Comparison of ENCODE assay signal across 6 worm cellular contexts in the genomic region with DNA sequence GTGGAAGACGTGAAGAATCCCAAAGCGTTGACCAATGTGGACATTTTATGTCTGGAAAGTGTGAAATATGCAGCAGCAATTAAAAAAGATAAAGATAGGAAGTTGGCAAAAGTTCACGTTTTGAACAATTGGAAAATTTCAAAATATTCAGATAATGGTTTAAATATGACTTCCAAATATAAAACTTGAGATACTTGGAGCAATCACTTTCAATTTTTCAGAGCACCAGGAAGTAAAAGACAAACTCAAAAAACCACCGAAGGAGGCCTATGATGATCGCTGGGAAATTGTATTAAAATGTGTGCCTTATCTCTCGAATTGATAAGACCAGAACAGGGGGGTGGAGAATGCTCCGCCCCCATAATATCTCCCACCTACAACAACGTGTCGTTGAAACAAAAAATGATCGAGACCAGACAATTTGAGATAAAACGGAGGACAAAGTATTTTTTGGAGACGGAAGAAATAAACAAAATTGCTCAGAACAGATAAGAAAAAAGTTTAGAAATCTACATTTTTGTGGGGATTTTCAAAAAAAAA.
TF ChIP-seq lines count a peak whose summit lies in the region.

A gene (minus strand): TSS at position 51 of the 540 bp plus-strand sequence.

TF ChIP-seq in whole organism, L1 larva, 84 proteins besides CTCF, POLR2A, EP300 and RAD21 (continues in another document):
- no peak for TF ChIP-seq ztf-11 (tag; optimal IDR thresholded peaks at IDR 0.05; lab: Kevin White, UChicago)
- peak in 2 of 6 experiments; percentile 85 for TF ChIP-seq elt-3 (tag; optimal IDR thresholded peaks at IDR 0.05; lab: Kevin White, UChicago)
- peak; percentile 92 for TF ChIP-seq elt-2 (tag; optimal IDR thresholded peaks at IDR 0.05; lab: Kevin White, UChicago)
- no peak for TF ChIP-seq xbp-1 (tag; optimal IDR thresholded peaks at IDR 0.05; lab: Kevin White, UChicago)
- no peak for TF ChIP-seq efl-1 (optimal IDR thresholded peaks at IDR 0.05; lab: Kevin White, UChicago)
- TF ChIP-seq efl-1 (GFP tag; optimal IDR thresholded peaks at IDR 0.05 in 1 of 2; lab: Kevin White, UChicago), result peak in 1 of 2 experiments; percentile 13
- no peak for TF ChIP-seq lin-13 (GFP tag; optimal IDR thresholded peaks at IDR 0.05; lab: Kevin White, UChicago)
- peak; percentile 56 for TF ChIP-seq lin-14 (GFP tag; optimal IDR thresholded peaks at IDR 0.05; lab: Kevin White, UChicago)
- no peak for TF ChIP-seq unc-86 (tag; optimal IDR thresholded peaks at IDR 0.05; lab: Kevin White, UChicago)
- TF ChIP-seq C34B4.2 (tag; optimal IDR thresholded peaks at IDR 0.05; lab: Kevin White, UChicago), result no peak
- peak; percentile 9 for TF ChIP-seq nhr-71 (tag; optimal IDR thresholded peaks at IDR 0.05; lab: Kevin White, UChicago)
- no peak for TF ChIP-seq lir-3 (tag; optimal IDR thresholded peaks at IDR 0.05; lab: Kevin White, UChicago; ENCODE audit: poor library complexity)
- TF ChIP-seq hpl-2 (GFP tag; optimal IDR thresholded peaks at IDR 0.05; lab: Kevin White, UChicago), result no peak
- TF ChIP-seq nhr-20 (tag; optimal IDR thresholded peaks at IDR 0.05; lab: Kevin White, UChicago), result no peak

TF ChIP-seq in whole organism, L2 larva, 48 proteins besides CTCF, POLR2A, EP300 and RAD21:
- TF ChIP-seq elt-1 (tag; optimal IDR thresholded peaks at IDR 0.05; lab: Kevin White, UChicago) (no peak), nhr-12 (tag; optimal IDR thresholded peaks at IDR 0.05; lab: Kevin White, UChicago) (no peak), fos-1 (tag; optimal IDR thresholded peaks at IDR 0.05; lab: Kevin White, UChicago) (peak; percentile 34), nhr-25 (tag; optimal IDR thresholded peaks at IDR 0.05; lab: Kevin White, UChicago) (no peak), sma-3 (GFP tag; optimal IDR thresholded peaks at IDR 0.05; lab: Kevin White, UChicago) (no peak), nhr-77 (tag; optimal IDR thresholded peaks at IDR 0.05; lab: Kevin White, UChicago) (no peak), Y55F3AM.14 (GFP tag; optimal IDR thresholded peaks at IDR 0.05; lab: Kevin White, UChicago) (no peak), sma-9 (GFP tag; optimal IDR thresholded peaks at IDR 0.05; lab: Kevin White, UChicago) (peak; percentile 15), sma-9 (tag; optimal IDR thresholded peaks at IDR 0.05; lab: Kevin White, UChicago) (no peak), ceh-16 (tag; optimal IDR thresholded peaks at IDR 0.05; lab: Kevin White, UChicago) (no peak), mab-5 (tag; optimal IDR thresholded peaks at IDR 0.05; lab: Kevin White, UChicago) (no peak)

TF ChIP-seq in whole organism, L3 larva, 47 proteins besides CTCF, POLR2A, EP300 and RAD21:
- TF ChIP-seq daf-12 (tag; optimal IDR thresholded peaks at IDR 0.05; lab: Kevin White, UChicago) (no peak), elt-2 (tag; optimal IDR thresholded peaks at IDR 0.05; lab: Kevin White, UChicago) (peak; percentile 96)

TF ChIP-seq in whole organism, L4 larva, 104 proteins besides CTCF, POLR2A, EP300 and RAD21:
- TF ChIP-seq mxl-3 (GFP tag; optimal IDR thresholded peaks at IDR 0.05; lab: Kevin White, UChicago) (peak; percentile 64), dmd-9 (GFP tag; IDR thresholded peaks at IDR 0.05; lab: Robert Waterston, UW) (no peak), dve-1 (tag; optimal IDR thresholded peaks at IDR 0.05; lab: Kevin White, UChicago; ENCODE audit: insufficient read depth) (peak; percentile 38), nhr-111 (GFP tag; optimal IDR thresholded peaks at IDR 0.05; lab: Kevin White, UChicago) (no peak), hlh-11 (tag; optimal IDR thresholded peaks at IDR 0.05; lab: Kevin White, UChicago) (peak; percentile 55), pqm-1 (tag; optimal IDR thresholded peaks at IDR 0.05; lab: Kevin White, UChicago) (peak; percentile 58), aha-1 (tag; lab: Kevin White, UChicago) (peak; percentile 49), dmd-6 (GFP tag; IDR thresholded peaks at IDR 0.05; lab: Robert Waterston, UW) (peak; percentile 68), fos-1 (tag; optimal IDR thresholded peaks at IDR 0.05; lab: Kevin White, UChicago) (no peak), spr-1 (tag; optimal IDR thresholded peaks at IDR 0.05; lab: Kevin White, UChicago) (no peak)

TF ChIP-seq in whole organism, late embryonic, 69 proteins besides CTCF, POLR2A, EP300 and RAD21:
- TF ChIP-seq K09A11.1 (tag; optimal IDR thresholded peaks at IDR 0.05; lab: Kevin White, UChicago; ENCODE audit: insufficient read depth) (no peak), elt-2 (tag; optimal IDR thresholded peaks at IDR 0.05; lab: Kevin White, UChicago) (peak; percentile 37)

TF ChIP-seq in whole organism, young adult, 124 proteins besides CTCF, POLR2A, EP300 and RAD21:
- TF ChIP-seq snpc-3.4 (tag; optimal IDR thresholded peaks at IDR 0.05; lab: Kevin White, UChicago) (no peak), snpc-1.1 (tag; optimal IDR thresholded peaks at IDR 0.05; lab: Kevin White, UChicago; ENCODE audit: insufficient read depth) (no peak), atf-7 (tag; optimal IDR thresholded peaks at IDR 0.05; lab: Kevin White, UChicago) (no peak), nhr-80 (tag; optimal IDR thresholded peaks at IDR 0.05; lab: Kevin White, UChicago) (peak; percentile 31), B0261.1 (tag; optimal IDR thresholded peaks at IDR 0.05; lab: Kevin White, UChicago) (no peak), F10E7.11 (tag; optimal IDR thresholded peaks at IDR 0.05; lab: Kevin White, UChicago) (no peak), ztf-25 (GFP tag; IDR thresholded peaks at IDR 0.05; lab: Robert Waterston, UW) (no peak)
